Worm (Caenorhabditis elegans) whole organism, young adult: Measurements from ENCODE around the gene rab-6.1.
A peak's percentile ranks its signal among the peaks of the same experiment; 100 is the strongest.

ENCODE experiments used
- B0019.2 ChIP-seq: fragments of 200-800 bp; sonication (Bioruptor generic); conservative IDR thresholded peaks from 2 replicates; pipeline ENCODE4 v1.3.6; 2022; ENCODE audit warnings: missing genetic modification reagents, missing genetic modification characterization, missing compliant biosample characterization
- B0035.1 ChIP-seq: sonication (generic microtip); optimal IDR thresholded peaks from 2 replicates; lab custom pipeline; 2016; ENCODE audit warnings: missing genetic modification characterization, mild to moderate bottlenecking, missing compliant biosample characterization, missing genotype, missing genetic modification reagents
- B0336.3 ChIP-seq: fragments of 200-800 bp; sonication (Bioruptor generic); IDR thresholded peaks from 2 replicates; pipeline ENCODE4 v1.3.6; 2022; ENCODE audit warnings: missing genetic modification characterization, missing compliant biosample characterization
- D2030.7 ChIP-seq: fragments of 200-800 bp; sonication (Bioruptor generic); IDR thresholded peaks from 2 replicates; pipeline ENCODE4 v1.3.6; 2022; ENCODE audit warnings: missing genetic modification reagents, missing genetic modification characterization, missing compliant biosample characterization
- F10E7.11 ChIP-seq: sonication (generic microtip); optimal IDR thresholded peaks from 2 replicates; lab custom pipeline; 2017; ENCODE audit warnings: mild to moderate bottlenecking, missing genetic modification characterization, moderate library complexity, missing compliant biosample characterization
- F39B2.1 ChIP-seq: fragments of 200-800 bp; sonication (Bioruptor generic); IDR thresholded peaks from 2 replicates; pipeline ENCODE4 v1.3.6; 2022; ENCODE audit warnings: missing genetic modification reagents, missing genetic modification characterization, missing compliant biosample characterization
- F57C9.4 ChIP-seq: sonication (generic microtip); optimal IDR thresholded peaks from 2 replicates; lab custom pipeline; 2017; ENCODE audit warnings: mild to moderate bottlenecking, missing genetic modification characterization, missing compliant biosample characterization
- K11D2.4 ChIP-seq: fragments of 200-800 bp; sonication (Bioruptor generic); IDR thresholded peaks from 2 replicates; pipeline ENCODE4 v1.3.6; 2022; ENCODE audit warnings: missing genetic modification reagents, missing genetic modification characterization, missing compliant biosample characterization
- Y56A3A.18 ChIP-seq: fragments of 200-800 bp; sonication (Bioruptor generic); IDR thresholded peaks from 2 replicates; pipeline ENCODE4 v1.3.6; 2022; ENCODE audit warnings: missing genetic modification reagents, missing genetic modification characterization, missing compliant biosample characterization
- Y67H2A.10 ChIP-seq: fragments of 200-800 bp; sonication (Bioruptor generic); conservative IDR thresholded peaks from 2 replicates; pipeline ENCODE4 v1.3.6; 2022; ENCODE audit warnings: missing genetic modification reagents, missing genetic modification characterization, missing compliant biosample characterization
- Y79H2A.3 ChIP-seq: fragments of 200-800 bp; sonication (Bioruptor generic); conservative IDR thresholded peaks from 2 replicates; pipeline ENCODE4 v1.3.6; 2022; ENCODE audit warnings: missing genetic modification reagents, missing genetic modification characterization, missing compliant biosample characterization
- athp-1 ChIP-seq: sonication (generic microtip); optimal IDR thresholded peaks from 2 replicates; lab custom pipeline; 2017; ENCODE audit warnings: mild to moderate bottlenecking, missing genetic modification characterization, missing compliant biosample characterization
- attf-6 ChIP-seq: fragments of 200-800 bp; sonication (Bioruptor generic); IDR thresholded peaks from 2 replicates; pipeline ENCODE4 v1.3.6; 2022; ENCODE audit warnings: missing genetic modification reagents, missing genetic modification characterization, missing compliant biosample characterization
- bed-1 ChIP-seq: fragments of 200-800 bp; sonication (Bioruptor generic); IDR thresholded peaks from 2 replicates; pipeline ENCODE4 v1.3.6; 2022; ENCODE audit warnings: missing genetic modification reagents, missing genetic modification characterization, missing compliant biosample characterization
- bed-2 ChIP-seq: fragments of 200-800 bp; sonication (Bioruptor generic); IDR thresholded peaks from 2 replicates; pipeline ENCODE4 v1.3.6; 2022; ENCODE audit warnings: missing genetic modification reagents, missing genetic modification characterization, missing compliant biosample characterization
- ceh-40 ChIP-seq: fragments of 200-800 bp; sonication (Bioruptor generic); IDR thresholded peaks from 2 replicates; pipeline ENCODE4 v1.3.6; 2022; ENCODE audit warnings: missing genetic modification characterization, missing compliant biosample characterization
- ceh-79 ChIP-seq: sonication (generic microtip); optimal IDR thresholded peaks from 2 replicates; lab custom pipeline; 2017; ENCODE audit warnings: mild to moderate bottlenecking, missing genetic modification characterization, missing compliant biosample characterization
- dpff-1 ChIP-seq: sonication (generic microtip); optimal IDR thresholded peaks from 2 replicates; lab custom pipeline; 2017; ENCODE audit warnings: mild to moderate bottlenecking, missing genetic modification characterization, missing compliant biosample characterization
- egl-44 ChIP-seq: fragments of 200-800 bp; sonication (Bioruptor generic); IDR thresholded peaks from 2 replicates; pipeline ENCODE4 v1.3.6; 2022; ENCODE audit warnings: missing genetic modification reagents, missing genetic modification characterization, missing compliant biosample characterization
- ekl-4 ChIP-seq: fragments of 200-800 bp; sonication (Bioruptor generic); IDR thresholded peaks from 2 replicates; pipeline ENCODE4 v1.3.6; 2022; ENCODE audit warnings: missing genetic modification reagents, missing genetic modification characterization, missing compliant biosample characterization
- ets-4 ChIP-seq: fragments of 200-800 bp; sonication (Bioruptor generic); optimal IDR thresholded peaks from 2 replicates; lab custom pipeline; 2018; ENCODE audit warnings: mild to moderate bottlenecking, missing genetic modification characterization, missing compliant biosample characterization
- fkh-3 ChIP-seq: sonication (generic microtip); optimal IDR thresholded peaks from 2 replicates; lab custom pipeline; 2016; ENCODE audit warnings: mild to moderate bottlenecking, missing genetic modification characterization, missing compliant biosample characterization
- hmg-1.2 ChIP-seq: fragments of 200-800 bp; sonication (Bioruptor generic); IDR thresholded peaks from 2 replicates; pipeline ENCODE4 v1.3.6; 2022; ENCODE audit warnings: missing genetic modification reagents, missing genetic modification characterization, missing compliant biosample characterization
- hmg-20 ChIP-seq: fragments of 200-800 bp; sonication (Bioruptor generic); IDR thresholded peaks from 2 replicates; pipeline ENCODE4 v1.3.6; 2022; ENCODE audit warnings: missing genetic modification reagents, missing genetic modification characterization, missing compliant biosample characterization
- lag-1 ChIP-seq: fragments of 200-800 bp; sonication (Bioruptor generic); IDR thresholded peaks from 2 replicates; pipeline ENCODE4 v1.3.6; 2022; ENCODE audit warnings: missing genetic modification reagents, missing genetic modification characterization, missing compliant biosample characterization
- let-526 ChIP-seq: fragments of 200-800 bp; sonication (Bioruptor generic); IDR thresholded peaks from 2 replicates; pipeline ENCODE4 v1.3.6; 2022; ENCODE audit warnings: missing genetic modification reagents, missing genetic modification characterization, missing compliant biosample characterization
- lin-35 ChIP-seq, 3 experiments: fragments of 150-350 bp in 2 of 3; sonication (generic microtip) in 1 of 3; optimal IDR thresholded peaks; 2 replicates each; lab custom pipeline; 2014 to 2018; ENCODE audit warnings: missing biosample characterization in 3 of 3, missing genetic modification characterization in 3 of 3, missing genetic modification reagents in 3 of 3
- lsl-1 ChIP-seq: fragments of 200-800 bp; sonication (Bioruptor generic); optimal IDR thresholded peaks from 2 replicates; lab custom pipeline; 2018; ENCODE audit warnings: mild to moderate bottlenecking, missing genetic modification characterization, moderate library complexity, missing compliant biosample characterization
- madf-3 ChIP-seq: fragments of 200-800 bp; sonication (Bioruptor generic); IDR thresholded peaks from 2 replicates; pipeline ENCODE4 v1.3.6; 2022; ENCODE audit warnings: missing genetic modification reagents, missing genetic modification characterization, missing compliant biosample characterization
- madf-6 ChIP-seq: fragments of 200-800 bp; sonication (Bioruptor generic); IDR thresholded peaks from 2 replicates; pipeline ENCODE4 v1.3.6; 2022; ENCODE audit warnings: missing genetic modification reagents, missing genetic modification characterization, missing compliant biosample characterization
- madf-8 ChIP-seq: fragments of 200-800 bp; sonication (Bioruptor generic); conservative IDR thresholded peaks from 2 replicates; pipeline ENCODE4 v1.3.6; 2022; ENCODE audit warnings: missing genetic modification reagents, missing genetic modification characterization, missing compliant biosample characterization
- mxl-1 ChIP-seq: sonication (generic microtip); optimal IDR thresholded peaks from 2 replicates; lab custom pipeline; 2016; ENCODE audit warnings: missing genetic modification characterization, missing compliant biosample characterization
- nfya-1 ChIP-seq: sonication (generic microtip); optimal IDR thresholded peaks from 2 replicates; lab custom pipeline; 2017; ENCODE audit warnings: antibody characterized with exemption, missing compliant biosample characterization, missing genetic modification characterization, borderline replicate concordance; ENCODE audit not compliant: insufficient read depth
- nfyb-1 ChIP-seq: fragments of 200-800 bp; sonication (Bioruptor generic); IDR thresholded peaks from 2 replicates; pipeline ENCODE4 v1.3.6; 2022; ENCODE audit warnings: missing genetic modification reagents, missing genetic modification characterization, missing compliant biosample characterization
- nhr-120 ChIP-seq: fragments of 200-800 bp; sonication (Bioruptor generic); IDR thresholded peaks from 2 replicates; pipeline ENCODE4 v1.3.6; 2022; ENCODE audit warnings: missing genetic modification characterization, missing compliant biosample characterization
- nhr-179 ChIP-seq: sonication (generic microtip); optimal IDR thresholded peaks from 2 replicates; lab custom pipeline; 2016; ENCODE audit warnings: mild to moderate bottlenecking, missing genetic modification characterization, missing compliant biosample characterization
- pbrm-1 ChIP-seq: fragments of 200-800 bp; sonication (Bioruptor generic); IDR thresholded peaks from 2 replicates; pipeline ENCODE4 v1.3.6; 2022; ENCODE audit warnings: missing genetic modification reagents, missing genetic modification characterization, missing compliant biosample characterization
- pha-4 ChIP-seq: fragments of 150-350 bp; sonication (generic microtip); optimal IDR thresholded peaks from 2 replicates; lab custom pipeline; 2014; ENCODE audit warnings: missing biosample characterization, missing genetic modification reagents, missing genetic modification characterization
- rcor-1 ChIP-seq: fragments of 200-800 bp; sonication (Bioruptor generic); IDR thresholded peaks from 2 replicates; pipeline ENCODE4 v1.3.6; 2022; ENCODE audit warnings: missing genetic modification reagents, missing genetic modification characterization, missing compliant biosample characterization
- sdz-38 ChIP-seq: sonication (generic microtip); optimal IDR thresholded peaks from 2 replicates; lab custom pipeline; 2016; ENCODE audit warnings: missing genotype, missing genetic modification characterization, missing compliant biosample characterization
- snpc-4 ChIP-seq, 5 experiments: fragments of 150-350 bp in 1 of 5; sonication (generic microtip) in 4 of 5; optimal IDR thresholded peaks; 2 replicates each; lab custom pipeline; 2014 to 2018; ENCODE audit warnings: missing genetic modification characterization in 5 of 5, missing biosample characterization in 3 of 5, antibody characterized with exemption in 2 of 5, mild to moderate bottlenecking in 2 of 5, missing compliant biosample characterization in 2 of 5, missing genotype in 2 of 5, moderate library complexity in 2 of 5, missing genetic modification reagents in 1 of 5
- tbx-9 ChIP-seq: sonication (generic microtip); optimal IDR thresholded peaks from 2 replicates; lab custom pipeline; 2016; ENCODE audit warnings: borderline replicate concordance, missing genetic modification characterization, inconsistent platforms, missing compliant biosample characterization
- unc-130 ChIP-seq: sonication (generic microtip); optimal IDR thresholded peaks from 2 replicates; lab custom pipeline; 2016; ENCODE audit warnings: missing genetic modification reagents, missing genetic modification characterization, missing compliant biosample characterization
- unc-62 ChIP-seq: fragments of 150-350 bp; optimal IDR thresholded peaks from 2 replicates; lab custom pipeline; 2014; ENCODE audit warnings: missing biosample characterization, missing genetic modification reagents, missing genetic modification characterization
- xnd-1 ChIP-seq: sonication (generic microtip); optimal IDR thresholded peaks from 2 replicates; lab custom pipeline; 2016; ENCODE audit warnings: missing genotype, missing genetic modification reagents, missing genetic modification characterization, missing compliant biosample characterization
- zfh-2 ChIP-seq: fragments of 200-800 bp; sonication (Bioruptor generic); conservative IDR thresholded peaks from 2 replicates; pipeline ENCODE4 v1.3.6; 2022; ENCODE audit warnings: missing genetic modification reagents, missing genetic modification characterization, missing compliant biosample characterization
- ztf-25 ChIP-seq: fragments of 200-800 bp; sonication (Bioruptor generic); IDR thresholded peaks from 2 replicates; pipeline ENCODE4 v1.3.6; 2022; ENCODE audit warnings: missing genetic modification reagents, missing genetic modification characterization, missing compliant biosample characterization
- ztf-28 ChIP-seq: fragments of 200-800 bp; sonication (Bioruptor generic); IDR thresholded peaks from 2 replicates; pipeline ENCODE4 v1.3.6; 2022; ENCODE audit warnings: missing genetic modification reagents, missing genetic modification characterization, missing compliant biosample characterization

Gene rab-6.1

ce11 chrIII:9052371-9052978 is 46.7 kb upstream of the rab-6.1 start (continued):
- TF ChIP-seq unc-62 (GFP tag; lab: Kevin White, UChicago) = no peak
- TF ChIP-seq ekl-4 (GFP tag; lab: Robert Waterston, UW) = no peak; the same call in 1 of the 2 replicates
- TF ChIP-seq zfh-2 = peak; percentile 97
- no peak for TF ChIP-seq snpc-4 (GFP tag; optimal IDR thresholded peaks at IDR 0.05; lab: Kevin White, UChicago)
- peak in 1 of 4 experiments; percentile 54 for TF ChIP-seq snpc-4 (tag; optimal IDR thresholded peaks at IDR 0.05; lab: Kevin White, UChicago)
- TF ChIP-seq B0336.3 (GFP tag; lab: Robert Waterston, UW) = peak; percentile 58; the same call in 1 of the 2 replicates
- no peak for TF ChIP-seq unc-130 (GFP tag; lab: Kevin White, UChicago)
- TF ChIP-seq madf-8 (GFP tag; lab: Robert Waterston, UW) = no peak
- no peak for TF ChIP-seq F39B2.1 (GFP tag; lab: Robert Waterston, UW)
- TF ChIP-seq dpff-1 (tag; lab: Kevin White, UChicago) = no peak
- TF ChIP-seq ets-4 (GFP tag; lab: Kevin White, UChicago) = peak; percentile 71
- no peak for TF ChIP-seq pha-4
- TF ChIP-seq Y56A3A.18 (GFP tag; lab: Robert Waterston, UW) = peak; percentile 78; the same call in 1 of the 2 replicates
- TF ChIP-seq ztf-25 (GFP tag; lab: Robert Waterston, UW) = no peak
- no peak for TF ChIP-seq egl-44 (GFP tag; lab: Robert Waterston, UW)
- no peak for TF ChIP-seq bed-2 (GFP tag; lab: Robert Waterston, UW)
- peak; percentile 70; the same call in 1 of the 2 replicates for TF ChIP-seq pbrm-1
- peak; percentile 71 for TF ChIP-seq K11D2.4 (GFP tag; lab: Robert Waterston, UW)
- 0 out of 2 replicates have a peak, but pooled peaks have one; percentile 11 for TF ChIP-seq madf-6 (GFP tag; lab: Robert Waterston, UW)
- peak; percentile 85 for TF ChIP-seq let-526 (GFP tag; lab: Robert Waterston, UW)
- no peak for TF ChIP-seq lin-35 (GFP tag; optimal IDR thresholded peaks at IDR 0.05; lab: Kevin White, UChicago)
- no peak for TF ChIP-seq attf-6 (GFP tag; lab: Robert Waterston, UW)
- no peak for TF ChIP-seq ztf-28
- TF ChIP-seq ceh-79 = peak; percentile 38
- no peak for TF ChIP-seq hmg-20 (GFP tag; lab: Robert Waterston, UW)
- TF ChIP-seq Y79H2A.3 (GFP tag; lab: Robert Waterston, UW) = no peak
- no peak for TF ChIP-seq athp-1
- no peak for TF ChIP-seq fkh-3
- TF ChIP-seq xnd-1 (tag; lab: Kevin White, UChicago) = no peak
- TF ChIP-seq ceh-40 = peak; percentile 72; the same call in 1 of the 2 replicates
- TF ChIP-seq B0019.2 (GFP tag; lab: Robert Waterston, UW) = peak; percentile 59; the same call in 1 of the 2 replicates
- peak; percentile 53 for TF ChIP-seq rcor-1 (GFP tag; lab: Robert Waterston, UW)
- no peak for TF ChIP-seq mxl-1 (tag; lab: Kevin White, UChicago)
- no peak for TF ChIP-seq D2030.7 (GFP tag; lab: Robert Waterston, UW)
- no peak for TF ChIP-seq Y67H2A.10
- no peak for TF ChIP-seq lag-1 (GFP tag; lab: Robert Waterston, UW)
- TF ChIP-seq madf-3 = no peak; the same call in 1 of the 2 replicates
- TF ChIP-seq lsl-1 (GFP tag; lab: Kevin White, UChicago) = no peak
- no peak for TF ChIP-seq nhr-120 (GFP tag; lab: Robert Waterston, UW)
- TF ChIP-seq nfya-1 (tag; lab: Kevin White, UChicago) = no peak
- TF ChIP-seq nfyb-1 = peak; percentile 81
- no peak for TF ChIP-seq F57C9.4 (tag; lab: Kevin White, UChicago)
- peak; percentile 50 for TF ChIP-seq B0035.1 (tag; lab: Kevin White, UChicago)
- no peak for TF ChIP-seq tbx-9 (tag; lab: Kevin White, UChicago)
- no peak for TF ChIP-seq sdz-38
- TF ChIP-seq hmg-1.2 (GFP tag; lab: Robert Waterston, UW) = peak; percentile 83; the same call in 1 of the 2 replicates
- TF ChIP-seq bed-1 (GFP tag; lab: Robert Waterston, UW) = no peak
- no peak for TF ChIP-seq nhr-179
- peak; percentile 24 for TF ChIP-seq F10E7.11 (tag; lab: Kevin White, UChicago)
